Worm (Caenorhabditis elegans): ENCODE data around the gene gnrr-3.

Gene gnrr-3

ce11 chrX:10049160-10049559, at the start of gene gnrr-3:
Gene gnrr-3, plus strand, starts transcription at chrX:10049460.
- no peak for TF ChIP-seq lsy-2 (tag; optimal IDR thresholded peaks at IDR 0.05)
- TF ChIP-seq nhr-25 (tag; optimal IDR thresholded peaks at IDR 0.05; ENCODE audit: borderline replicate concordance, insufficient read depth) = no peak
- TF ChIP-seq ZK546.5 (tag; optimal IDR thresholded peaks at IDR 0.05) = no peak
- TF ChIP-seq hlh-11 (tag; optimal IDR thresholded peaks at IDR 0.05) = no peak
- no peak for TF ChIP-seq F44E2.7 (GFP tag; IDR thresholded peaks at IDR 0.05)
- TF ChIP-seq ceh-82 (tag; optimal IDR thresholded peaks at IDR 0.05) = no peak
- no peak for TF ChIP-seq ctbp-1 (GFP tag; IDR thresholded peaks at IDR 0.05)
- TF ChIP-seq ztf-11 (tag; optimal IDR thresholded peaks at IDR 0.05) = no peak
- no peak for TF ChIP-seq egl-43 (GFP tag; IDR thresholded peaks at IDR 0.05)

ce11 chrX:9999599-10000201, 49.6 kb upstream of the gnrr-3 start:
- TF ChIP-seq lim-7 (GFP tag; IDR thresholded peaks at IDR 0.05) = no peak
- peak; percentile 96 for TF ChIP-seq hlh-11 (tag; optimal IDR thresholded peaks at IDR 0.05)
- TF ChIP-seq ztf-11 (tag; optimal IDR thresholded peaks at IDR 0.05) = no peak
- TF ChIP-seq F26F4.8 (GFP tag; conservative IDR thresholded peaks at IDR 0.05) = no peak
- no peak for TF ChIP-seq php-3 (GFP tag; IDR thresholded peaks at IDR 0.05)
- no peak for TF ChIP-seq nhr-42 (GFP tag; IDR thresholded peaks at IDR 0.05)
- peak; percentile 72; the same call in 1 of the 2 replicates for TF ChIP-seq pha-4 (GFP tag; IDR thresholded peaks at IDR 0.05)
- TF ChIP-seq pha-4 (tag; optimal IDR thresholded peaks at IDR 0.05) = no peak
- TF ChIP-seq nhr-6 (tag; optimal IDR thresholded peaks at IDR 0.05) = no peak
- TF ChIP-seq nhr-41 (GFP tag; IDR thresholded peaks at IDR 0.05) = no peak
- no peak for TF ChIP-seq Y48G9A.11 (GFP tag; IDR thresholded peaks at IDR 0.05)
- TF ChIP-seq ceh-44 (GFP tag; IDR thresholded peaks at IDR 0.05) = no peak
- peak; percentile 65; the same call in 1 of the 2 replicates for TF ChIP-seq ceh-20 (GFP tag; IDR thresholded peaks at IDR 0.05)
- TF ChIP-seq Y5F2A.4 (GFP tag; optimal IDR thresholded peaks at IDR 0.05) = peak; percentile 49
- TF ChIP-seq skn-1 (tag; optimal IDR thresholded peaks at IDR 0.05) = no peak
- no peak for TF ChIP-seq ama-1 (optimal IDR thresholded peaks at IDR 0.05)
- peak; percentile 68 for TF ChIP-seq ceh-28 (tag; optimal IDR thresholded peaks at IDR 0.05)
- TF ChIP-seq aly-2 (tag; optimal IDR thresholded peaks at IDR 0.05) = no peak
- no peak for TF ChIP-seq lin-15B (tag; optimal IDR thresholded peaks at IDR 0.05)
- TF ChIP-seq fkh-10 (GFP tag; optimal IDR thresholded peaks at IDR 0.05) = no peak
- no peak for TF ChIP-seq zip-11 (GFP tag; IDR thresholded peaks at IDR 0.05)
- no peak for TF ChIP-seq egl-27 (tag; optimal IDR thresholded peaks at IDR 0.05)
- peak; percentile 87 for TF ChIP-seq aha-1 (tag)
- TF ChIP-seq nhr-77 (tag; optimal IDR thresholded peaks at IDR 0.05) = peak; percentile 50
- TF ChIP-seq spr-3 (GFP tag; optimal IDR thresholded peaks at IDR 0.05) = peak; percentile 2
- peak; percentile 35; the same call in 1 of the 2 replicates for TF ChIP-seq dmd-9 (GFP tag; IDR thresholded peaks at IDR 0.05)
- peak in 1 of 2 experiments; percentile 90 for TF ChIP-seq unc-62 (GFP tag; optimal IDR thresholded peaks at IDR 0.05 in 1 of 2)
- no peak for TF ChIP-seq unc-62 (tag; optimal IDR thresholded peaks at IDR 0.05)
- TF ChIP-seq daf-19 (GFP tag; conservative IDR thresholded peaks at IDR 0.05) = no peak
- TF ChIP-seq lir-3 (tag; optimal IDR thresholded peaks at IDR 0.05) = no peak
- TF ChIP-seq mes-2 (tag; optimal IDR thresholded peaks at IDR 0.05; ENCODE audit: poor library complexity, severe bottlenecking) = peak; percentile 71
- TF ChIP-seq fos-1 (tag; optimal IDR thresholded peaks at IDR 0.05) = no peak
- no peak for TF ChIP-seq snpc-1.2 (GFP tag; IDR thresholded peaks at IDR 0.05)
- peak in 1 of 2 experiments; percentile 63 for TF ChIP-seq lsy-2 (tag; optimal IDR thresholded peaks at IDR 0.05)
- TF ChIP-seq hlh-30 (tag; optimal IDR thresholded peaks at IDR 0.05; ENCODE audit: insufficient read depth) = peak; percentile 77
- peak; percentile 59; the same call in 1 of the 2 replicates for TF ChIP-seq saeg-2 (GFP tag; IDR thresholded peaks at IDR 0.05)
- TF ChIP-seq mdt-29 (GFP tag; IDR thresholded peaks at IDR 0.05) = no peak
- no peak for TF ChIP-seq madf-5 (GFP tag; IDR thresholded peaks at IDR 0.05)
- TF ChIP-seq F10B5.3 (tag; optimal IDR thresholded peaks at IDR 0.05) = no peak
- no peak for TF ChIP-seq ceh-62 (tag; optimal IDR thresholded peaks at IDR 0.05)
- peak; percentile 70 for TF ChIP-seq dmd-6 (GFP tag; IDR thresholded peaks at IDR 0.05)
- 0 out of 2 replicates have a peak, but pooled peaks have one; percentile 7 for TF ChIP-seq madf-9 (GFP tag; conservative IDR thresholded peaks at IDR 0.05)
- no peak for TF ChIP-seq Y105C5A.15 (GFP tag; IDR thresholded peaks at IDR 0.05)
- peak; percentile 70 for TF ChIP-seq nhr-28 (tag; optimal IDR thresholded peaks at IDR 0.05)

All from whole organism, L4 larva.